Fruit fly (Drosophila melanogaster) whole organism, wandering third instar larva: ENCODE results near the gene Cys.

Experiments
- Abd-B ChIP-seq: fragments of >200 bp; optimal IDR thresholded peaks from 2 replicates; lab custom pipeline; 2017; ENCODE audit warnings: missing biosample characterization, missing genetic modification characterization
- Jra ChIP-seq: sonication (Bioruptor generic); optimal IDR thresholded peaks from 2 replicates; lab custom pipeline; 2016; ENCODE audit warnings: missing biosample characterization, missing genetic modification characterization
- OdsH ChIP-seq: fragments of 200-800 bp; sonication (Bioruptor generic); optimal IDR thresholded peaks from 2 replicates; lab custom pipeline; 2016; ENCODE audit warnings: missing biosample characterization, mild to moderate bottlenecking, missing genetic modification characterization
- Sp1 ChIP-seq: fragments of 200-800 bp; sonication (Bioruptor generic); optimal IDR thresholded peaks from 3 replicates; lab custom pipeline; 2019; ENCODE audit warnings: missing biosample characterization, mild to moderate bottlenecking, missing genetic modification characterization, moderate library complexity
- Vsx2 ChIP-seq: fragments of 200-300, 225-300 bp; sonication (Bioruptor generic); optimal IDR thresholded peaks from 2 replicates; lab custom pipeline; 2018; ENCODE audit warnings: missing biosample characterization, missing genetic modification characterization; ENCODE audit not compliant: partially characterized antibody
- br ChIP-seq: fragments of 200-800 bp; sonication (Bioruptor generic); optimal IDR thresholded peaks from 2 replicates; lab custom pipeline; 2016; ENCODE audit warnings: missing biosample characterization, missing genetic modification characterization
- dsf ChIP-seq: sonication (Bioruptor generic); optimal IDR thresholded peaks from 2 replicates; lab custom pipeline; 2016; ENCODE audit warnings: missing biosample characterization, missing genetic modification characterization, borderline replicate concordance
- foxo ChIP-seq, 2 experiments: fragments of 200-800 bp; sonication (Bioruptor generic); optimal IDR thresholded peaks; 2 replicates in 1 of 2; 3 replicates in 1 of 2; lab custom pipeline; 2016 to 2017; ENCODE audit warnings: missing biosample characterization in 2 of 2, missing genetic modification characterization in 2 of 2
- h ChIP-seq: fragments of 200-800 bp; sonication (Bioruptor generic); optimal IDR thresholded peaks from 3 replicates; lab custom pipeline; 2016; ENCODE audit warnings: missing biosample characterization, mild to moderate bottlenecking, missing genetic modification characterization
- jim ChIP-seq: fragments of 175-275, 200-325 bp; sonication (Bioruptor generic); optimal IDR thresholded peaks from 2 replicates; lab custom pipeline; 2016; ENCODE audit warnings: missing biosample characterization, mild to moderate bottlenecking, missing genetic modification characterization
- pan ChIP-seq: fragments of >200 bp; optimal IDR thresholded peaks from 2 replicates; lab custom pipeline; 2017
- rgr ChIP-seq: fragments of 200-800 bp; sonication (Bioruptor generic); optimal IDR thresholded peaks from 3 replicates; lab custom pipeline; 2016; ENCODE audit warnings: missing biosample characterization, mild to moderate bottlenecking, missing genetic modification characterization
- woc ChIP-seq: sonication (Bioruptor generic); optimal IDR thresholded peaks from 2 replicates; lab custom pipeline; 2016; ENCODE audit warnings: missing biosample characterization, mild to moderate bottlenecking, missing genetic modification characterization

- TF ChIP-seq Sp1 (GFP tag; lab: Kevin White, UChicago) (no peak), Abd-B (GFP tag; lab: Kevin White, UChicago) (no peak), dsf (GFP tag; lab: Kevin White, UChicago) (no peak), OdsH (GFP tag; lab: Kevin White, UChicago) (no peak), foxo (GFP tag; optimal IDR thresholded peaks at IDR 0.05; lab: Kevin White, UChicago) (no peak), br (GFP tag; lab: Kevin White, UChicago) (no peak), h (GFP tag; lab: Kevin White, UChicago) (no peak), jim (GFP tag; lab: Kevin White, UChicago) (no peak), pan (no peak), Jra (GFP tag; lab: Kevin White, UChicago) (no peak), woc (GFP tag; lab: Kevin White, UChicago) (no peak), rgr (GFP tag; lab: Kevin White, UChicago) (no peak), Vsx2 (GFP tag; lab: Kevin White, UChicago) (no peak)
Observed at dm6 chr3R:14559954-14560353, 9.5 kb downstream of the Cys start, which contains the start of gene CG14854.
